Worm (Caenorhabditis elegans) whole organism, L2 larva: ENCODE results near the gene Y42H9AR.4.

Experiments
- F13H6.1 ChIP-seq: sonication (generic microtip); optimal IDR thresholded peaks from 2 replicates; lab custom pipeline; 2016; ENCODE audit warnings: missing genetic modification characterization, missing compliant biosample characterization
- Y55F3AM.14 ChIP-seq: fragments of 200-800 bp; sonication (Bioruptor generic); optimal IDR thresholded peaks from 2 replicates; lab custom pipeline; 2018; ENCODE audit warnings: mild to moderate bottlenecking, missing genetic modification characterization, missing compliant biosample characterization
- aly-2 ChIP-seq: fragments of 150-350 bp; optimal IDR thresholded peaks from 2 replicates; lab custom pipeline; 2014; ENCODE audit warnings: missing biosample characterization, missing genetic modification characterization
- fos-1 ChIP-seq: fragments of 150-350 bp; optimal IDR thresholded peaks from 2 replicates; lab custom pipeline; 2014; ENCODE audit warnings: missing biosample characterization, missing genetic modification characterization
- lin-13 ChIP-seq: fragments of 150-350 bp; optimal IDR thresholded peaks from 2 replicates; lab custom pipeline; 2014; ENCODE audit warnings: missing biosample characterization, missing genetic modification reagents, missing genetic modification characterization
- lsy-2 ChIP-seq, 2 experiments: fragments of 150-350 bp in 1 of 2; sonication (generic microtip) in 1 of 2; optimal IDR thresholded peaks; 2 replicates each; lab custom pipeline; 2014 to 2017; ENCODE audit warnings: missing biosample characterization in 2 of 2, missing genetic modification characterization in 2 of 2
- nhr-11 ChIP-seq: fragments of 150-350 bp; optimal IDR thresholded peaks from 2 replicates; lab custom pipeline; 2014; ENCODE audit warnings: missing biosample characterization, missing genetic modification characterization
- nhr-12 ChIP-seq: fragments of 150-350 bp; optimal IDR thresholded peaks from 2 replicates; lab custom pipeline; 2014; ENCODE audit warnings: missing biosample characterization, missing genetic modification characterization
- nhr-25 ChIP-seq: fragments of 150-350 bp; sonication (generic microtip); optimal IDR thresholded peaks from 3 replicates; lab custom pipeline; 2014; ENCODE audit warnings: missing biosample characterization, missing genetic modification characterization
- nhr-77 ChIP-seq: fragments of 150-350 bp; optimal IDR thresholded peaks from 2 replicates; lab custom pipeline; 2014; ENCODE audit warnings: missing biosample characterization, missing genetic modification characterization
- skn-1 ChIP-seq: sonication (generic microtip); optimal IDR thresholded peaks from 2 replicates; lab custom pipeline; 2017; ENCODE audit warnings: missing biosample characterization, missing genetic modification characterization
- ztf-4 ChIP-seq: fragments of 150-350 bp; optimal IDR thresholded peaks from 2 replicates; lab custom pipeline; 2014; ENCODE audit warnings: missing biosample characterization, missing genetic modification characterization

DNA sequence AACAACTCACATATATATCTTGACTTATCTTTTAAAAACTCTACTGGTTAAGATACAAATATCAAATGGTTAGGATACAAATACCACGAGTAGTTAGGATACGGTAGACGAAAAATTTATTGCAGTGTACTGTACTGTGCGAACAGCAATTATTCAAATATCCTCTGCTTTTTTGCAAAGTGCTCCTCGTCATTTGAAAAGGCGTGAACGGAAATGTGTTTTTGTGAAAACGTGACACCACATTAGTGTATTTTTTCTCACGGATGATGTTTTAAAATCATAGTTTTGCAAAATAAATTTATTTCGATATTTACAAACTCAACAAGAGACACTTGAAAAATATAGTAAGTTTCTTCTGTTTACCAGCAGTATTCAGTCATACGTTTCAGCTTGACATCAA lies 6.8 kb upstream of the Y42H9AR.4 start, which contains the start of gene F42G8.8:
- TF ChIP-seq Y55F3AM.14 (GFP tag; lab: Kevin White, UChicago) = no peak
- TF ChIP-seq F13H6.1 (tag; lab: Kevin White, UChicago) = no peak
- TF ChIP-seq lsy-2 (tag; optimal IDR thresholded peaks at IDR 0.05; lab: Kevin White, UChicago) = no peak
- TF ChIP-seq nhr-25 (tag; lab: Kevin White, UChicago) = no peak
- no peak for TF ChIP-seq nhr-77
- TF ChIP-seq skn-1 (tag; lab: Kevin White, UChicago) = no peak
- no peak for TF ChIP-seq fos-1 (tag; lab: Kevin White, UChicago)
- TF ChIP-seq ztf-4 (tag; lab: Kevin White, UChicago) = no peak
- TF ChIP-seq lin-13 = no peak
- TF ChIP-seq nhr-12 (tag; lab: Kevin White, UChicago) = no peak
- no peak for TF ChIP-seq aly-2 (tag; lab: Kevin White, UChicago)
- TF ChIP-seq nhr-11 = no peak
